Worm (Caenorhabditis elegans): ENCODE results near the gene cnc-1.

Gene cnc-1

ce11 chrV:1471078-1471969, 27.2 kb upstream of the cnc-1 start (continued):
- TF ChIP-seq elt-3 (tag; optimal IDR thresholded peaks at IDR 0.05) (peak in 2 of 6 experiments; percentile 41 to 53), ceh-82 (tag; optimal IDR thresholded peaks at IDR 0.05) (peak in 2 of 3 experiments; percentile 36 to 86), efl-1 (optimal IDR thresholded peaks at IDR 0.05) (peak; percentile 81 to 92), efl-1 (GFP tag; optimal IDR thresholded peaks at IDR 0.05 in 1 of 2) (peak; percentile 90 to 99), unc-130 (tag; optimal IDR thresholded peaks at IDR 0.05) (peak; percentile 43), Y116A8C.19 (tag; optimal IDR thresholded peaks at IDR 0.05; ENCODE audit: borderline replicate concordance) (no peak), nhr-85 (tag) (peak; percentile 83)

ce11 chrV:1468905-1469304, 24.8 kb upstream of the cnc-1 start:
- TF ChIP-seq tbx-2 (tag; optimal IDR thresholded peaks at IDR 0.05) (no peak), vab-15 (tag; optimal IDR thresholded peaks at IDR 0.05) (no peak)

ce11 chrV:1467444-1467843, 23.4 kb upstream of the cnc-1 start, which contains the start of gene gid-8:
Gene gid-8, plus strand, starts transcription at chrV:1467744.
- TF ChIP-seq F16B12.6 (tag; optimal IDR thresholded peaks at IDR 0.05) = no peak
- no peak for TF ChIP-seq ceh-82 (tag; optimal IDR thresholded peaks at IDR 0.05)
- TF ChIP-seq hlh-4 (tag; optimal IDR thresholded peaks at IDR 0.05) = no peak
- TF ChIP-seq ets-5 (GFP tag; IDR thresholded peaks at IDR 0.05) = no peak
- TF ChIP-seq blmp-1 (tag; optimal IDR thresholded peaks at IDR 0.05) = no peak
- TF ChIP-seq nhr-84 (tag; optimal IDR thresholded peaks at IDR 0.05) = no peak
- TF ChIP-seq irx-1 (tag; optimal IDR thresholded peaks at IDR 0.05) = no peak
- no peak for TF ChIP-seq nhr-19 (GFP tag; conservative IDR thresholded peaks at IDR 0.05)

- TF ChIP-seq dpl-1 (GFP tag; optimal IDR thresholded peaks at IDR 0.05) (peak in 1 of 3 experiments; percentile 30), aly-2 (tag; optimal IDR thresholded peaks at IDR 0.05) (no peak), nhr-47 (tag; optimal IDR thresholded peaks at IDR 0.05) (peak; percentile 8), nhr-20 (tag; optimal IDR thresholded peaks at IDR 0.05) (peak; percentile 21), mdl-1 (tag; optimal IDR thresholded peaks at IDR 0.05) (peak in 1 of 2 experiments; percentile 11), ztf-11 (tag; optimal IDR thresholded peaks at IDR 0.05) (no peak), lin-39 (tag; optimal IDR thresholded peaks at IDR 0.05) (no peak), zag-1 (tag; optimal IDR thresholded peaks at IDR 0.05) (no peak), unc-98 (GFP tag; IDR thresholded peaks at IDR 0.05) (no peak), ceh-82 (tag; optimal IDR thresholded peaks at IDR 0.05) (peak in 2 of 3 experiments; percentile 6 to 15), C16A3.4 (tag; optimal IDR thresholded peaks at IDR 0.05) (peak; percentile 10), nhr-71 (tag; optimal IDR thresholded peaks at IDR 0.05) (peak; percentile 43), ztf-4 (tag; optimal IDR thresholded peaks at IDR 0.05) (no peak), lsy-2 (tag; optimal IDR thresholded peaks at IDR 0.05) (peak in 1 of 2 experiments; percentile 3), nhr-11 (tag; optimal IDR thresholded peaks at IDR 0.05) (no peak), nhr-84 (tag; optimal IDR thresholded peaks at IDR 0.05) (no peak), efl-1 (optimal IDR thresholded peaks at IDR 0.05) (peak; percentile 8 to 17), efl-1 (GFP tag; optimal IDR thresholded peaks at IDR 0.05 in 1 of 2) (peak in 1 of 2 experiments; percentile 71), snu-23 (GFP tag; optimal IDR thresholded peaks at IDR 0.05) (peak; percentile 26), pag-3 (tag; optimal IDR thresholded peaks at IDR 0.05; ENCODE audit: borderline replicate concordance, insufficient read depth) (no peak), Y116A8C.19 (tag; optimal IDR thresholded peaks at IDR 0.05; ENCODE audit: borderline replicate concordance) (no peak), lin-13 (GFP tag; optimal IDR thresholded peaks at IDR 0.05) (no peak), lir-3 (tag; optimal IDR thresholded peaks at IDR 0.05; ENCODE audit: poor library complexity) (no peak), unc-30 (tag; optimal IDR thresholded peaks at IDR 0.05) (no peak), swsn-7 (tag; optimal IDR thresholded peaks at IDR 0.05) (no peak), zip-4 (GFP tag; optimal IDR thresholded peaks at IDR 0.05) (no peak), ceh-90 (tag; optimal IDR thresholded peaks at IDR 0.05) (no peak), sptf-1 (tag; optimal IDR thresholded peaks at IDR 0.05) (no peak), nhr-28 (tag; optimal IDR thresholded peaks at IDR 0.05) (no peak), fkh-4 (tag; optimal IDR thresholded peaks at IDR 0.05; ENCODE audit: borderline replicate concordance) (no peak), isw-1 (GFP tag; IDR thresholded peaks at IDR 0.05) (no peak), irx-1 (tag; optimal IDR thresholded peaks at IDR 0.05) (no peak), fkh-8 (tag; optimal IDR thresholded peaks at IDR 0.05) (peak; percentile 55), lin-15B (tag; optimal IDR thresholded peaks at IDR 0.05) (no peak), lin-35 (GFP tag; optimal IDR thresholded peaks at IDR 0.05) (peak; percentile 11 to 62)
These were observed 22.9 kb upstream of the cnc-1 start for ce11 chrV:1466949-1467348.

Data from whole organism, L1 larva.